Fruit fly (Drosophila melanogaster) whole organism, pupa: ENCODE measurements around the gene Pkcdelta.
A peak's percentile ranks its signal among the peaks of the same experiment; 100 is the strongest.

Experiments used
- CG10348 ChIP-seq: fragments of 200-800 bp; sonication (Bioruptor generic); IDR thresholded peaks from 2 replicates; pipeline ENCODE4 v1.3.6; 2022; ENCODE audit warnings: missing biosample characterization, missing genetic modification characterization
- CG12605 ChIP-seq: fragments of 200-800 bp; sonication (Bioruptor generic); IDR thresholded peaks from 2 replicates; pipeline ENCODE4 v1.3.6; 2022; ENCODE audit warnings: missing biosample characterization, missing genetic modification characterization
- CG13204 ChIP-seq: fragments of 200-800 bp; sonication (Bioruptor generic); optimal IDR thresholded peaks from 2 replicates; lab custom pipeline; 2018; ENCODE audit warnings: missing biosample characterization, mild to moderate bottlenecking, missing genetic modification characterization, moderate library complexity
- CG14655 ChIP-seq: fragments of 200-800 bp; sonication (Bioruptor generic); optimal IDR thresholded peaks from 3 replicates; lab custom pipeline; 2017; ENCODE audit warnings: mild to moderate bottlenecking, missing biosample characterization, missing genetic modification reagents, missing genetic modification characterization
- CG15710 ChIP-seq: fragments of 200-800 bp; sonication (Bioruptor generic); optimal IDR thresholded peaks from 2 replicates; lab custom pipeline; 2018; ENCODE audit warnings: missing biosample characterization, mild to moderate bottlenecking, missing genetic modification characterization, moderate library complexity
- CG17806 ChIP-seq: fragments of 200-800 bp; sonication (Bioruptor generic); optimal IDR thresholded peaks from 2 replicates; lab custom pipeline; 2018; ENCODE audit warnings: missing biosample characterization, mild to moderate bottlenecking, missing genetic modification characterization, moderate library complexity
- CG32121 ChIP-seq: fragments of 200-800 bp; sonication (Bioruptor generic); IDR thresholded peaks from 2 replicates; pipeline ENCODE4 v1.3.6; 2022; ENCODE audit warnings: missing biosample characterization, missing genetic modification characterization
- CG34367 ChIP-seq: fragments of 200-800 bp; sonication (Bioruptor generic); optimal IDR thresholded peaks from 2 replicates; lab custom pipeline; 2018; ENCODE audit warnings: missing biosample characterization, mild to moderate bottlenecking, missing genetic modification characterization
- CG4496 ChIP-seq: fragments of 200-800 bp; sonication (Bioruptor generic); IDR thresholded peaks from 3 replicates; pipeline ENCODE4 v1.3.6; 2022; ENCODE audit warnings: missing biosample characterization, missing genetic modification characterization
- CG8159 ChIP-seq: fragments of 200-800 bp; sonication (Bioruptor generic); optimal IDR thresholded peaks from 3 replicates; lab custom pipeline; 2018; ENCODE audit warnings: missing biosample characterization, mild to moderate bottlenecking, missing genetic modification characterization, moderate library complexity
- CG8301 ChIP-seq: fragments of 200-800 bp; sonication (Bioruptor generic); optimal IDR thresholded peaks from 2 replicates; lab custom pipeline; 2018; ENCODE audit warnings: missing biosample characterization, mild to moderate bottlenecking, missing genetic modification characterization
- CG9948 ChIP-seq: fragments of 200-800 bp; sonication (Bioruptor generic); optimal IDR thresholded peaks from 2 replicates; lab custom pipeline; 2018; ENCODE audit warnings: missing biosample characterization, mild to moderate bottlenecking, missing genetic modification characterization, moderate library complexity
- D1 ChIP-seq: fragments of 200-800 bp; sonication (Bioruptor generic); optimal IDR thresholded peaks from 2 replicates; lab custom pipeline; 2018; ENCODE audit warnings: missing biosample characterization, mild to moderate bottlenecking, missing genetic modification characterization, moderate library complexity
- EcR ChIP-seq: fragments of 200-800 bp; sonication (Bioruptor generic); optimal IDR thresholded peaks from 3 replicates; lab custom pipeline; 2019; ENCODE audit warnings: missing biosample characterization, missing genetic modification characterization, mild to moderate bottlenecking, moderate library complexity, missing genetic modification reagents
- Ets98B ChIP-seq: fragments of 200-800 bp; sonication (Bioruptor generic); IDR thresholded peaks from 2 replicates; pipeline ENCODE4 v1.3.6; 2022; ENCODE audit warnings: missing biosample characterization, missing genetic modification characterization
- Pif1A ChIP-seq: fragments of 200-800 bp; sonication (Bioruptor generic); optimal IDR thresholded peaks from 3 replicates; lab custom pipeline; 2016; ENCODE audit warnings: missing biosample characterization, missing genetic modification characterization
- Pif1B ChIP-seq: fragments of 200-800 bp; sonication (Bioruptor generic); optimal IDR thresholded peaks from 3 replicates; lab custom pipeline; 2016; ENCODE audit warnings: missing biosample characterization, missing genetic modification characterization
- Snoo ChIP-seq: fragments of 200-800 bp; sonication (Bioruptor generic); optimal IDR thresholded peaks from 3 replicates; lab custom pipeline; 2017; ENCODE audit warnings: missing biosample characterization, mild to moderate bottlenecking, missing genetic modification characterization, inconsistent platforms
- fd96Ca ChIP-seq: fragments of 200-800 bp; sonication (Bioruptor generic); IDR thresholded peaks from 3 replicates; pipeline ENCODE4 v1.3.6; 2022; ENCODE audit warnings: missing biosample characterization, missing genetic modification characterization
- gl ChIP-seq: fragments of 200-800 bp; sonication (Bioruptor generic); optimal IDR thresholded peaks from 2 replicates; lab custom pipeline; 2018; ENCODE audit warnings: missing biosample characterization, mild to moderate bottlenecking, missing genetic modification characterization
- rn ChIP-seq: fragments of 200-800 bp; sonication (Bioruptor generic); IDR thresholded peaks from 2 replicates; pipeline ENCODE4 v1.3.6; 2022; ENCODE audit warnings: missing biosample characterization, missing genetic modification characterization

Gene Pkcdelta

DNA sequence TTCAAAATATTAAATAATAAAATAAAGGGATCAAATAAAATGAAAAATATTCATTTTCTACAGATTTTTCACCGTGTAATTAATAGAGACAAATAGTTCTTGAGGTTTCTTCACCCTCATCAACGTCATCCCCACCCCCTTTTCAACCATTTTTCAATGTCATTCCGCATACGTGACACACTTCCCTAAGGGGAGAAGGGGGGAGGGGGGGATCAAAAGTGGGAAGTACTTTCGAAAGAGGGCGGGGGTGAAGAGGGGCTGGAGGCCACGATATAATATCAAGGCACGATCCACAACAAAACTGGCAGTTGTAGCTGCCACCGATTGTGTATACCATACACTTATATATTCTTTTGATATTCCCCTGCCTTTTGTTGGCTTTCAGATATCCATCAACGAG lies 2.6 kb downstream of the Pkcdelta start:
- no peak for TF ChIP-seq CG14655
- TF ChIP-seq CG13204 (GFP tag; lab: Kevin White, UChicago): no peak
- no peak for TF ChIP-seq EcR (GFP tag; lab: Kevin White, UChicago)
- TF ChIP-seq CG8301 (tag; lab: Kevin White, UChicago): no peak
- TF ChIP-seq CG9948: no peak
- no peak for TF ChIP-seq D1
- no peak for TF ChIP-seq CG34367
- no peak for TF ChIP-seq CG32121
- TF ChIP-seq CG10348: no peak
- TF ChIP-seq CG12605 (GFP tag; lab: Robert Waterston, UW): no peak
- TF ChIP-seq CG17806 (tag; lab: Kevin White, UChicago): no peak
- no peak for TF ChIP-seq Ets98B (GFP tag; lab: Robert Waterston, UW)

- no peak for TF ChIP-seq Snoo (tag; lab: Kevin White, UChicago)
- no peak for TF ChIP-seq EcR (GFP tag; lab: Kevin White, UChicago)
Observed at dm6 chrX:12437099-12437498, 5.1 kb downstream of the Pkcdelta start.

DNA sequence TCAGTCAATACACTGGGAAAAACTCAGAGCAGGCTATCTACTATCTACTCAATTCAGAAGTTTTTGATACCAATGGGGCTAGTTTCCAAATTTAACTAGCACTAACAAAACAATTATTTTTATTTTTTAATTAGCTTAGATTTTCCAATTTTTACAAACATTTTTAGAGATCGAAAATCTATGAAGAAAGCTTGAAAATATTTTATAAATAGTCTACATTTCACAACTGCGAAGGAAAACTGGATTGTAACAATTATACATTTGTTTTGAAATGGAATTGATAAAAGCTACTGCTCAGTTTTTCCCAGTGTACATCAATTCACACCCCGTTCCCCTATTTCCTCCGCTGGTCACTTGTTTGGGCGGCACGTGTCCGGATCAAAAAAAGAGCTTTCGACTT lies 15.8 kb downstream of the Pkcdelta start:
- TF ChIP-seq Pif1A (GFP tag; lab: Kevin White, UChicago): no peak
- peak; percentile 5 for TF ChIP-seq CG8301 (tag; lab: Kevin White, UChicago)
- no peak for TF ChIP-seq D1
- peak; percentile 32 for TF ChIP-seq CG14655
- no peak for TF ChIP-seq Snoo (tag; lab: Kevin White, UChicago)
- no peak for TF ChIP-seq Pif1B (GFP tag; lab: Kevin White, UChicago)
- TF ChIP-seq CG34367: no peak
- no peak for TF ChIP-seq fd96Ca (GFP tag; lab: Robert Waterston, UW)
- TF ChIP-seq CG4496 (GFP tag; lab: Robert Waterston, UW): no peak
- no peak for TF ChIP-seq CG12605 (GFP tag; lab: Robert Waterston, UW)
- no peak for TF ChIP-seq CG10348
- 0 out of 2 replicates have a peak, but pooled peaks have one; percentile 10 for TF ChIP-seq CG32121

DNA sequence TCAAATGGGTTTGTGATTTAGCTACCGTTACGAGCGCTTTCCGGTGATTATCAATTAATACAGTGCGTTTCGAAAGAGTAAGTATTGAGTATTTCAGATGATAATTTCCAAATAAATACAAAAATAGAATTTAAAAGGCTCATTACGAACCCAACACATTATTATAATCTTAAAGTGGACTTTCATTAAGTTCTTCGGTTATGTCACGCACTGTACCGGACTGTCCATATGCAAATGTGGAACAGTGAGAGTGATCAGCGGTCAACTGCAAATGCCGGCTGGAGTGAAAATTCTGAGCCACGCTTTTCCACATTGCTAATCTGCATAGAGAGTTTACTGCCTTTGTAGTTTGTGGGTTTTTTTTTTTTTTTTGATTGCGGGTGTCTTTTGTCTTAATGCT lies 21.7 kb downstream of the Pkcdelta start:
- TF ChIP-seq CG32121 (no peak), Ets98B (GFP tag; lab: Robert Waterston, UW) (no peak), EcR (GFP tag; lab: Kevin White, UChicago) (no peak), CG15710 (tag; lab: Kevin White, UChicago) (no peak), Pif1B (GFP tag; lab: Kevin White, UChicago) (no peak), CG8159 (no peak), D1 (no peak), Snoo (tag; lab: Kevin White, UChicago) (no peak), CG8301 (tag; lab: Kevin White, UChicago) (no peak), CG4496 (GFP tag; lab: Robert Waterston, UW) (no peak)

DNA sequence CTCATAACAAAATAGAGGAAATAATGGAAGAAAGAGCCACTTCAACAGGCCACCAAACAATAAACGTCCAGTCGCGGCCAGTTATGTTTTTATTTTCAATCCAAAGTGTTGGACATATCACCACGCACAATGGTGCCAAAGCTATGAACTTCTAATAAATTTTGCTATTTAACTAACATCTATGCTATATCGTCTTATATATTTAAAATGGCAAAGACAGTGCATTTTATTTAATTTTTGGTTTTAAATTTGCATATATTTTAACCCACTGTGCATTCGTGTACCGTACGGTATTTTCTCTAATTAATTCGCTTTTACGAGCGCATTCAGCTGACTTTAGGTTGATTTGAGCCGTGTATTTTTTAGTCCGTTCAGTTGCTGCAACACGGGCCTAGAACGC lies 22.3 kb downstream of the Pkcdelta start, which contains the start of gene CG15927:
Gene CG15927 (plus strand): TSS at position 372 of the 400 bp plus-strand sequence.
- TF ChIP-seq CG32121 (peak; percentile 63), Snoo (tag; lab: Kevin White, UChicago) (no peak), CG8301 (tag; lab: Kevin White, UChicago) (peak; percentile 26), CG13204 (GFP tag; lab: Kevin White, UChicago) (no peak), Pif1A (GFP tag; lab: Kevin White, UChicago) (peak; percentile 40)

DNA sequence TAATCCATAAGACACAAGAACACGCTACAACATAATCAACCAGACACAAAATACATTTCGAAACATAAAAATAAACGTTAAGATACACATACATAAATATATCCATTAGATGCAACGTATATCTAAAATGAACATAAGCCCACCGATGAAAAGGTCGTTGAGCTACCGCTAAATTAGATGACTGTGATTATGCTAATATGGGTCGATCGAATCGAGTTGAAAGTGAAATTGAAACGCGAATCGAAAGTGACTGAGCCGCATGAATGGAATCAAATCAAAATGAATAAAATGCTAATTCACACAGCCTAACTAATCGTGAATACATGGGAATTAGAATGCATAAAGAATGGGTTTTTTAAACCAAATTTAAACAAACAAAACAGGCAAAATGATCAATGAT lies 23.9 kb downstream of the Pkcdelta start:
- TF ChIP-seq gl (tag; lab: Kevin White, UChicago) (no peak), D1 (no peak), CG17806 (tag; lab: Kevin White, UChicago) (no peak), Ets98B (GFP tag; lab: Robert Waterston, UW) (no peak), CG10348 (no peak), CG15710 (tag; lab: Kevin White, UChicago) (no peak), CG14655 (no peak), fd96Ca (GFP tag; lab: Robert Waterston, UW) (no peak), CG34367 (no peak), CG12605 (GFP tag; lab: Robert Waterston, UW) (no peak), CG9948 (no peak), Snoo (tag; lab: Kevin White, UChicago) (no peak), CG4496 (GFP tag; lab: Robert Waterston, UW) (no peak), CG13204 (GFP tag; lab: Kevin White, UChicago) (no peak), rn (GFP tag; lab: Robert Waterston, UW) (no peak)

DNA sequence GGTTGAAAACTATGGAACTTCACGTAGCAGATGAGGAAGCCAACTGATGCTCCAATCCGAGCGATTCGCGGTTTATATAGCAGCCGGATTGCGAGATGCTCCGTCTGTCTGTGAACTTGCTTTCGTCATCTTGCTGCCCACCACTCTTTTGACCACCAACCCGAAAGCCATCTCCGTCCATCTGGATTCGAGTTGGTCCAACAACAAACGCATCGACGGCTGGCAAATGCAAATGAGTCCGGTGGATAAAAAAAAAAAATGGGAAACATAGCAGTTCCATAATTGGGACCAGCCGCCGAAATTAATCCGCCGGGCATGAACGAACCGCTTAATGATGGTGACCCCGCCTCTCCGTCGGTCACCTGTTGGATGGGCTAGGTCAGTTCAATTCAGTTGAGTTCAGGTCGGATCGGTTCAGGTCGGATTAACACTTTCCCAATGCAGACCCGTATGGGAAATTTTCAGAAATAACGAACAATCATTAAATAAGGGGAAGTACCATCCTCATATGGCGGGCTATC lies 25.7 kb downstream of the Pkcdelta start, which contains the start of gene CG15731:
Gene CG15731 (minus strand): TSS at position 51 of the 521 bp plus-strand sequence.
- no peak for TF ChIP-seq Snoo (tag; lab: Kevin White, UChicago)
- no peak for TF ChIP-seq CG10348
- TF ChIP-seq CG4496 (GFP tag; lab: Robert Waterston, UW): no peak
- TF ChIP-seq CG34367: no peak
- TF ChIP-seq CG14655: no peak
- no peak for TF ChIP-seq CG8301 (tag; lab: Kevin White, UChicago)
- TF ChIP-seq fd96Ca (GFP tag; lab: Robert Waterston, UW): no peak
- no peak for TF ChIP-seq CG17806 (tag; lab: Kevin White, UChicago)
- TF ChIP-seq EcR (GFP tag; lab: Kevin White, UChicago): no peak
- no peak for TF ChIP-seq CG8159
